Fruit fly (Drosophila melanogaster) whole organism, wandering third instar larva: Measurements from ENCODE around the gene CycD.

ENCODE experiments used
- Abd-B ChIP-seq: fragments of >200 bp; optimal IDR thresholded peaks from 2 replicates; lab custom pipeline; 2017; ENCODE audit warnings: missing biosample characterization, missing genetic modification characterization
- CG32264 ChIP-seq: fragments of 200-800 bp; sonication (Bioruptor generic); optimal IDR thresholded peaks from 2 replicates; lab custom pipeline; 2016; ENCODE audit warnings: missing biosample characterization, missing genetic modification characterization
- CG9705 ChIP-seq: fragments of 200-800 bp; sonication (Bioruptor generic); optimal IDR thresholded peaks from 2 replicates; lab custom pipeline; 2018; ENCODE audit warnings: missing biosample characterization, mild to moderate bottlenecking, missing genetic modification characterization
- CrebA ChIP-seq: fragments of 200-800 bp; sonication (Bioruptor generic); optimal IDR thresholded peaks from 2 replicates; lab custom pipeline; 2016; ENCODE audit warnings: missing biosample characterization, mild to moderate bottlenecking, missing genetic modification characterization, borderline replicate concordance
- Dfd ChIP-seq: fragments of >200 bp; optimal IDR thresholded peaks from 2 replicates; lab custom pipeline; 2017; ENCODE audit warnings: missing biosample characterization, missing genetic modification characterization
- Dif ChIP-seq: fragments of 200-275, 200-300 bp; sonication (Bioruptor generic); optimal IDR thresholded peaks from 2 replicates; lab custom pipeline; 2018; ENCODE audit warnings: missing biosample characterization, missing genetic modification characterization; ENCODE audit not compliant: partially characterized antibody
- GATAd ChIP-seq: sonication (Bioruptor generic); optimal IDR thresholded peaks from 2 replicates; lab custom pipeline; 2016; ENCODE audit warnings: missing biosample characterization, missing genetic modification characterization
- HLH106 ChIP-seq: fragments of 200-800 bp; optimal IDR thresholded peaks from 3 replicates; lab custom pipeline; 2019; ENCODE audit warnings: missing biosample characterization, mild to moderate bottlenecking, missing genetic modification characterization, moderate library complexity
- Hnf4 ChIP-seq: fragments of 200-800 bp; sonication (Bioruptor generic); optimal IDR thresholded peaks from 2 replicates; lab custom pipeline; 2016; ENCODE audit warnings: missing biosample characterization, mild to moderate bottlenecking, missing genetic modification characterization
- Hr78 ChIP-seq: fragments of >200 bp; optimal IDR thresholded peaks from 2 replicates; lab custom pipeline; 2017; ENCODE audit warnings: missing biosample characterization, missing genetic modification characterization
- Hr83 ChIP-seq: fragments of 200-300 bp; sonication (Bioruptor generic); optimal IDR thresholded peaks from 2 replicates; lab custom pipeline; 2016; ENCODE audit warnings: missing biosample characterization, mild to moderate bottlenecking, missing genetic modification characterization, moderate library complexity; ENCODE audit not compliant: poor library complexity, severe bottlenecking
- Jra ChIP-seq: sonication (Bioruptor generic); optimal IDR thresholded peaks from 2 replicates; lab custom pipeline; 2016; ENCODE audit warnings: missing biosample characterization, missing genetic modification characterization
- Mio ChIP-seq: sonication (Bioruptor generic); optimal IDR thresholded peaks from 2 replicates; lab custom pipeline; 2016; ENCODE audit warnings: missing biosample characterization, missing genetic modification characterization
- Myc ChIP-seq: fragments of >200 bp; optimal IDR thresholded peaks from 2 replicates; lab custom pipeline; 2017
- N ChIP-seq: fragments of >200 bp; optimal IDR thresholded peaks from 2 replicates; lab custom pipeline; 2018; ENCODE audit warnings: missing biosample characterization, missing external identifiers, missing genetic modification characterization
- OdsH ChIP-seq: fragments of 200-800 bp; sonication (Bioruptor generic); optimal IDR thresholded peaks from 2 replicates; lab custom pipeline; 2016; ENCODE audit warnings: missing biosample characterization, mild to moderate bottlenecking, missing genetic modification characterization
- Rel ChIP-seq, 2 experiments: fragments of 200-800 bp; sonication (Bioruptor generic) in 1 of 2; optimal IDR thresholded peaks; 2 replicates in 1 of 2; 3 replicates in 1 of 2; lab custom pipeline; 2016 to 2019; ENCODE audit warnings: mild to moderate bottlenecking in 2 of 2, missing biosample characterization in 2 of 2, missing genetic modification characterization in 2 of 2, moderate library complexity in 1 of 2
- Sp1 ChIP-seq: fragments of 200-800 bp; sonication (Bioruptor generic); optimal IDR thresholded peaks from 3 replicates; lab custom pipeline; 2019; ENCODE audit warnings: missing biosample characterization, mild to moderate bottlenecking, missing genetic modification characterization, moderate library complexity
- Vsx2 ChIP-seq: fragments of 200-300, 225-300 bp; sonication (Bioruptor generic); optimal IDR thresholded peaks from 2 replicates; lab custom pipeline; 2018; ENCODE audit warnings: missing biosample characterization, missing genetic modification characterization; ENCODE audit not compliant: partially characterized antibody
- br ChIP-seq: fragments of 200-800 bp; sonication (Bioruptor generic); optimal IDR thresholded peaks from 2 replicates; lab custom pipeline; 2016; ENCODE audit warnings: missing biosample characterization, missing genetic modification characterization
- brk ChIP-seq: fragments of 200-800 bp; sonication (Bioruptor generic); optimal IDR thresholded peaks from 2 replicates; lab custom pipeline; 2016; ENCODE audit warnings: missing biosample characterization, mild to moderate bottlenecking, missing genetic modification characterization
- dl ChIP-seq, 2 experiments: fragments of 175-275, 200-275 bp in 1 of 2; fragments of 200-275 bp in 1 of 2; sonication (Bioruptor generic); optimal IDR thresholded peaks; lab custom pipeline; 2018; ENCODE audit warnings: mild to moderate bottlenecking in 2 of 2, missing biosample characterization in 2 of 2, missing genetic modification characterization in 2 of 2, moderate library complexity in 2 of 2; ENCODE audit not compliant: partially characterized antibody in 2 of 2, insufficient read depth in 1 of 2
- dmrt93B ChIP-seq: fragments of 200-800 bp; sonication (Bioruptor generic); optimal IDR thresholded peaks from 2 replicates; lab custom pipeline; 2018; ENCODE audit warnings: missing biosample characterization, mild to moderate bottlenecking, missing genetic modification characterization
- dsf ChIP-seq: sonication (Bioruptor generic); optimal IDR thresholded peaks from 2 replicates; lab custom pipeline; 2016; ENCODE audit warnings: missing biosample characterization, missing genetic modification characterization, borderline replicate concordance
- ey ChIP-seq: fragments of 200-800 bp; sonication (Bioruptor generic); optimal IDR thresholded peaks from 2 replicates; lab custom pipeline; 2016; ENCODE audit warnings: missing biosample characterization, missing genetic modification characterization
- foxo ChIP-seq, 2 experiments: fragments of 200-800 bp; sonication (Bioruptor generic); optimal IDR thresholded peaks; 2 replicates in 1 of 2; 3 replicates in 1 of 2; lab custom pipeline; 2016 to 2017; ENCODE audit warnings: missing biosample characterization in 2 of 2, missing genetic modification characterization in 2 of 2
- fru ChIP-seq: fragments of 200-800 bp; sonication (Bioruptor generic); optimal IDR thresholded peaks from 3 replicates; lab custom pipeline; 2016; ENCODE audit warnings: missing biosample characterization, mild to moderate bottlenecking, missing genetic modification characterization
- h ChIP-seq: fragments of 200-800 bp; sonication (Bioruptor generic); optimal IDR thresholded peaks from 3 replicates; lab custom pipeline; 2016; ENCODE audit warnings: missing biosample characterization, mild to moderate bottlenecking, missing genetic modification characterization
- jim ChIP-seq: fragments of 175-275, 200-325 bp; sonication (Bioruptor generic); optimal IDR thresholded peaks from 2 replicates; lab custom pipeline; 2016; ENCODE audit warnings: missing biosample characterization, mild to moderate bottlenecking, missing genetic modification characterization
- lola ChIP-seq: fragments of >200 bp; optimal IDR thresholded peaks from 2 replicates; lab custom pipeline; 2017; ENCODE audit warnings: missing biosample characterization, missing genetic modification characterization
- pan ChIP-seq: fragments of >200 bp; optimal IDR thresholded peaks from 2 replicates; lab custom pipeline; 2017
- psq ChIP-seq: fragments of 200-800 bp; sonication (Bioruptor generic); optimal IDR thresholded peaks from 3 replicates; lab custom pipeline; 2017; ENCODE audit warnings: missing biosample characterization, mild to moderate bottlenecking, missing genetic modification characterization, moderate library complexity
- rgr ChIP-seq: fragments of 200-800 bp; sonication (Bioruptor generic); optimal IDR thresholded peaks from 3 replicates; lab custom pipeline; 2016; ENCODE audit warnings: missing biosample characterization, mild to moderate bottlenecking, missing genetic modification characterization
- sage ChIP-seq: fragments of 200-800 bp; sonication (Bioruptor generic); optimal IDR thresholded peaks from 2 replicates; lab custom pipeline; 2016; ENCODE audit warnings: missing biosample characterization, mild to moderate bottlenecking, missing genetic modification characterization
- sv ChIP-seq: fragments of 200-800 bp; sonication (Bioruptor generic); optimal IDR thresholded peaks from 3 replicates; lab custom pipeline; 2016; ENCODE audit warnings: missing biosample characterization, missing genetic modification characterization
- tai ChIP-seq: sonication (Bioruptor generic); optimal IDR thresholded peaks from 2 replicates; lab custom pipeline; 2016; ENCODE audit warnings: missing biosample characterization, missing genetic modification characterization
- usp ChIP-seq: fragments of >200 bp; optimal IDR thresholded peaks from 2 replicates; lab custom pipeline; 2017; ENCODE audit warnings: missing biosample characterization, missing genetic modification characterization
- woc ChIP-seq: sonication (Bioruptor generic); optimal IDR thresholded peaks from 2 replicates; lab custom pipeline; 2016; ENCODE audit warnings: missing biosample characterization, mild to moderate bottlenecking, missing genetic modification characterization

The CycD gene

DNA sequence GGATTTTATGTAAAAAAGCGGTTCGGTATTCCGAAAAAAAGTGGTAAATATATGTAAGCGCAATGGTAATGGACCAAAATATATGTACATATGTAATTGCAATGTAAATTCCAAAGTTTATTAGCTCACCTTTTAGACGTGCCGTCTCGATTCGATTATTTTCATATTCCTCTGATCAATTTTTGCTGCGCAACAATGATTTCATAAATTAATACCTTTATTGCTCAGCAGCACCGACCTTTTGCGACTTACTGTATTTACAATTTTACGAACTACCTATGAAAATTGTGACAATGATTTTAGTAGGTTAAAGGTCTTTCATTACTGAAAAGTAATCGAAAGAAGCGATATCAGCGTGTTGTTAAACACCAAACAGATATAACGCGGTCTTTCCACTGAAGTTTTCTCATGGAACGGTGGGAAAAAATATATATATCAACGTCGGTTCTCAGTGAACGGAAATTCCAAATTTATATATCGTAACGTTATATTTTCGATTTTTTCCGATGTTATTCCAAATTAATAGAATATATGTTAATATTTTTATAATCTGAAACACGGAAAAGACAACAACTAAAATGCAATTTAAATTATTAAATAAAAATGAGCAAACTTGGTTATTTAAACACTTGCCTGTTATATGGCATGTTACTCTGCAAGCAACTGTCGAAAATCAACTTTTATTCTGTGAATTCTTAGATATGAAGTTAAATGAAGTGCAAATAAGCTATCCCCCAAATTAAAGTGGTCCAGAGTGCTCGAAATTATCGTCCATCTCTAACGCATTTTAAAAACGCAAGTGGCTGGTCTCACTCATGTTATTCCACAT is 19.5 kb downstream of the CycD start, which contains the start of the genes MSBP and CG15916:
TSS of gene MSBP (minus strand) at position 330 of the 829 bp plus-strand sequence.
TSS of gene CG15916 (plus strand) at position 810 of the 829 bp plus-strand sequence.
- no peak for TF ChIP-seq CG32264 (GFP tag; lab: Kevin White, UChicago)
- peak; percentile 29 for TF ChIP-seq Sp1 (GFP tag; lab: Kevin White, UChicago)
- peak; percentile 1 for TF ChIP-seq ey
- peak; percentile 17 for TF ChIP-seq Hnf4 (GFP tag; lab: Kevin White, UChicago)
- TF ChIP-seq dl (GFP tag; optimal IDR thresholded peaks at IDR 0.05; lab: Kevin White, UChicago; ENCODE audit: insufficient read depth in 1 of 2, partially characterized antibody in 2 of 2) = no peak
- TF ChIP-seq GATAd = no peak
- TF ChIP-seq pan (lab: Kevin White, UChicago) = no peak
- TF ChIP-seq lola (GFP tag; lab: Kevin White, UChicago) = no peak
- no peak for TF ChIP-seq sv (GFP tag; lab: Kevin White, UChicago)
- no peak for TF ChIP-seq Rel (GFP tag; optimal IDR thresholded peaks at IDR 0.05; lab: Kevin White, UChicago)
- TF ChIP-seq Rel (tag; optimal IDR thresholded peaks at IDR 0.05; lab: Kevin White, UChicago) = no peak
- peak; percentile 41 for TF ChIP-seq woc (GFP tag; lab: Kevin White, UChicago)
- no peak for TF ChIP-seq jim (GFP tag; lab: Kevin White, UChicago)
- TF ChIP-seq Jra = no peak
- no peak for TF ChIP-seq CrebA (GFP tag; lab: Kevin White, UChicago)
- no peak for TF ChIP-seq dsf
- TF ChIP-seq dmrt93B (GFP tag; lab: Kevin White, UChicago) = no peak
- no peak for TF ChIP-seq sage (GFP tag; lab: Kevin White, UChicago)
- no peak for TF ChIP-seq usp
- no peak for TF ChIP-seq h (GFP tag; lab: Kevin White, UChicago)
- TF ChIP-seq tai = no peak
- no peak for TF ChIP-seq brk
- TF ChIP-seq HLH106 = peak; percentile 51
- peak; percentile 30 for TF ChIP-seq rgr (GFP tag; lab: Kevin White, UChicago)
- no peak for TF ChIP-seq Abd-B (GFP tag; lab: Kevin White, UChicago)
- TF ChIP-seq psq (GFP tag; lab: Kevin White, UChicago) = peak; percentile 12
- no peak for TF ChIP-seq Vsx2 (GFP tag; lab: Kevin White, UChicago)
- TF ChIP-seq Mio = no peak
- peak; percentile 74 for TF ChIP-seq N (GFP tag; lab: Kevin White, UChicago)
- no peak for TF ChIP-seq Dif
- TF ChIP-seq Hr78 = no peak
- TF ChIP-seq fru (GFP tag; lab: Kevin White, UChicago) = peak; percentile 2
- TF ChIP-seq Myc (lab: Kevin White, UChicago) = no peak
- TF ChIP-seq Hr83 (GFP tag; lab: Kevin White, UChicago) = no peak
- no peak for TF ChIP-seq OdsH (GFP tag; lab: Kevin White, UChicago)
- peak in 1 of 2 experiments; percentile 29 for TF ChIP-seq foxo (GFP tag; optimal IDR thresholded peaks at IDR 0.05; lab: Kevin White, UChicago)
- no peak for TF ChIP-seq br
- no peak for TF ChIP-seq Dfd (GFP tag; lab: Kevin White, UChicago)
- no peak for TF ChIP-seq CG9705 (GFP tag; lab: Kevin White, UChicago)

DNA sequence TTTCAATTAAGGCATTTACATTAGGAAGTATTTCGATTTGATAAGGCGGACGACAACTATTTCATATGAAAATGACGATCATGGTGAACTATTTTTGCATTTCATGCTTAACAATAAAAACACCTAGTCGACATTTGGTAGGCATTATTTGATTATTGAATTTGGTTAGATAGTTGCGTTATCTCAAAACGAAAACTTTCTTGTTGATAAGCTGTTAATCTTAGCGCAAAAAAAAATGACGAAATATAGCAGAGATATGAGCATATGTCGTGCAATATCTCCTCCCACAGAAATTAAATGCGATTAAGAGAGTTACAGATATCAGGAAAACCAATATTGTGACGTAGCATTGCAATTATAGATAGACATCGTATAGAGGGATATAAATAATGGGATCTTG is 20.7 kb downstream of the CycD start:
- TF ChIP-seq CrebA (GFP tag; lab: Kevin White, UChicago) (no peak), CG32264 (GFP tag; lab: Kevin White, UChicago) (no peak), sage (GFP tag; lab: Kevin White, UChicago) (no peak), Abd-B (GFP tag; lab: Kevin White, UChicago) (no peak), ey (no peak), rgr (GFP tag; lab: Kevin White, UChicago) (no peak), woc (GFP tag; lab: Kevin White, UChicago) (no peak)
